Worm (Caenorhabditis elegans): ENCODE measurements around the gene C29E4.10.

DNA sequence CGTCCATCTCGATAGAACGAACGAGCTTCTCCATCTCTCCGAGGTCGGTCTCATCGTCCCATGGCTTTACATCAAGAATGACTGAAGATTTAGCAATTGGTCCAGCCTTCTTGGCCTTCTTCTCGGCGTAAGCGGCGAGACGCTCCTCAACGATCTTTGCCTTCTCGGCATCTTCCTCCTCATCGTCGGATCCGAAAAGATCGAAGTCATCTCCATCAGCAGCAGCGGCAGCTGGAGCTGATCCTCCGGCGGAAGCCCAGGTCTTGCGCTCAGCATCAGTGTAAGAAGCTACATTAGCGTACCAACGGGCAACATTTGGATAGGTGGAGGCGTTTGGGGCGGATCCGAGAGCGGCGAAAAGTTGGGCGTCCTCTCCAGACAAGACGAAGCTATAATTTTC lies 35.0 kb downstream of the C29E4.10 start:
- TF ChIP-seq ces-1 (GFP tag; optimal IDR thresholded peaks at IDR 0.05), result no peak
- TF ChIP-seq nhr-237 (tag; optimal IDR thresholded peaks at IDR 0.05), result no peak
- TF ChIP-seq pha-4 (tag; optimal IDR thresholded peaks at IDR 0.05), result no peak
- TF ChIP-seq nhr-76 (tag; optimal IDR thresholded peaks at IDR 0.05), result no peak
- TF ChIP-seq blmp-1 (tag; optimal IDR thresholded peaks at IDR 0.05), result no peak
- no peak for TF ChIP-seq unc-62 (GFP tag; optimal IDR thresholded peaks at IDR 0.05)
- no peak for TF ChIP-seq hlh-1 (tag; optimal IDR thresholded peaks at IDR 0.05)

All from whole organism, mixed stage, embryonic.